Fruit fly (Drosophila melanogaster): ENCODE results near the gene Tango6.
A peak's percentile ranks its signal among the peaks of the same experiment; 100 is the strongest.

Tango6 gene

DNA sequence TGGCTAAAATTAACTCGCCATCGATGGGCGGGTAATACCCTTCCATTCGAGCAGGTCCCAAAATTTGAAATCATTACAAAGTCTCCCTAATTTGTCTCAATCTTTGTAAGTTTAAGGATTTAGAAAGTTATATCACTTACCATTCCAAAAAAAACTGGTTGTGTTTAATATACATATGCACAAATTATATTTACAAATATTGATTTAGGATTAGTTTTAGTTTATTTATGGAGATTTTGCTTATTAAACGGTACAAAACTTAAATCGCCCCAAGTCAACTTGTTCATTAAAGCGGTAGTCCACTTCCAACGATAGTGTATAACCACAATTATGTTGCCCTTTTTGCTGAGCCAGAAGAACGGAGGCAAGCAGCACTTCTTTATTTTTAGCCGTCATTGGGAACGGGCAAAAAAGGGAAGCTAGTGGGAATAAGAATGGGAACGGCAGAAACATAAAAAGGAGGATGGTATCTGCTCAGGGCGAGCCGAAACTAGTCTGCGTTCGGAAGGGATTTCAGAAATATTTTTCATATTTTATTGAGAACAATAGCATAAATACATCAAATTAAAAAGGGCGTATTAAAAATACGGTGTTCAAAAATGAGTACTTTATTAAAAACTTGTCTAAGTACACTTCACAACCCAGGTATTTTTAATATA is 20.6 kb upstream of the Tango6 start (continued):
- TF ChIP-seq nmo (GFP tag; optimal IDR thresholded peaks at IDR 0.05) (peak; percentile 86), Jarid2 (GFP tag; optimal IDR thresholded peaks at IDR 0.05) (no peak), CG4360 (GFP tag; IDR thresholded peaks at IDR 0.05) (no peak), CG6654 (GFP tag; optimal IDR thresholded peaks at IDR 0.05) (no peak), fru (optimal IDR thresholded peaks at IDR 0.05) (no peak), Hsf (GFP tag; optimal IDR thresholded peaks at IDR 0.05) (peak; percentile 68), org-1 (GFP tag; optimal IDR thresholded peaks at IDR 0.05) (peak; percentile 54), CG33557 (GFP tag; optimal IDR thresholded peaks at IDR 0.05) (peak; percentile 79), pum (GFP tag; optimal IDR thresholded peaks at IDR 0.05) (peak; percentile 27), Xrp1 (GFP tag; IDR thresholded peaks at IDR 0.05) (peak; percentile 80), CG6765 (GFP tag; optimal IDR thresholded peaks at IDR 0.05) (no peak), Adf1 (GFP tag; IDR thresholded peaks at IDR 0.05) (no peak), zf30C (GFP tag; optimal IDR thresholded peaks at IDR 0.05) (no peak), ac (GFP tag; optimal IDR thresholded peaks at IDR 0.05) (no peak), HHEX (GFP tag; optimal IDR thresholded peaks at IDR 0.05) (peak; percentile 13), gt (GFP tag; IDR thresholded peaks at IDR 0.05) (no peak), Doc3 (GFP tag; IDR thresholded peaks at IDR 0.05; ENCODE audit: partially characterized antibody) (no peak), nom (GFP tag; optimal IDR thresholded peaks at IDR 0.05) (peak; percentile 52), CG32767 (GFP tag; IDR thresholded peaks at IDR 0.05) (no peak), CG16863 (GFP tag; optimal IDR thresholded peaks at IDR 0.05) (no peak), so (GFP tag; IDR thresholded peaks at IDR 0.05) (no peak), sc (optimal IDR thresholded peaks at IDR 0.05) (no peak), sc (GFP tag; optimal IDR thresholded peaks at IDR 0.05) (peak; percentile 81), stc (GFP tag; IDR thresholded peaks at IDR 0.05) (no peak), Nf-YC (tag; optimal IDR thresholded peaks at IDR 0.05) (peak; percentile 22), Kr (GFP tag; optimal IDR thresholded peaks at IDR 0.05) (no peak), CG13287 (GFP tag; IDR thresholded peaks at IDR 0.05; ENCODE audit: partially characterized antibody) (no peak), CG6813 (GFP tag; optimal IDR thresholded peaks at IDR 0.05) (peak; percentile 24), CG8944 (GFP tag; optimal IDR thresholded peaks at IDR 0.05) (no peak), dm (GFP tag; optimal IDR thresholded peaks at IDR 0.05) (no peak), CG18476 (GFP tag; optimal IDR thresholded peaks at IDR 0.05) (peak; percentile 2), tna (GFP tag; IDR thresholded peaks at IDR 0.05; ENCODE audit: partially characterized antibody) (no peak), Xbp1 (GFP tag; optimal IDR thresholded peaks at IDR 0.05) (peak; percentile 56), CG11696 (GFP tag; IDR thresholded peaks at IDR 0.05) (0 out of 2 replicates have a peak, but pooled peaks have one; percentile 22), Nf-YB (GFP tag; optimal IDR thresholded peaks at IDR 0.05) (peak; percentile 66), unc-4 (GFP tag; IDR thresholded peaks at IDR 0.05; ENCODE audit: partially characterized antibody) (no peak), Mad (GFP tag; optimal IDR thresholded peaks at IDR 0.05) (peak; percentile 29), CG7928 (GFP tag; optimal IDR thresholded peaks at IDR 0.05) (no peak), CG7745 (tag; optimal IDR thresholded peaks at IDR 0.05) (no peak), h (optimal IDR thresholded peaks at IDR 0.05) (no peak), CG2116 (GFP tag; optimal IDR thresholded peaks at IDR 0.05) (no peak), ci (GFP tag; IDR thresholded peaks at IDR 0.05) (no peak), CG10959 (GFP tag; IDR thresholded peaks at IDR 0.05) (no peak), HLH4C (GFP tag; IDR thresholded peaks at IDR 0.05; ENCODE audit: partially characterized antibody) (no peak), HLH3B (GFP tag; IDR thresholded peaks at IDR 0.05) (peak; percentile 49; the same call in 1 of the 2 replicates), gsb-n (tag; optimal IDR thresholded peaks at IDR 0.05) (peak; percentile 78), CG33213 (GFP tag; optimal IDR thresholded peaks at IDR 0.05) (no peak), Sry-β (GFP tag; optimal IDR thresholded peaks at IDR 0.05) (no peak), pan (optimal IDR thresholded peaks at IDR 0.05) (no peak), pan (GFP tag; optimal IDR thresholded peaks at IDR 0.05 in 1 of 2, IDR thresholded peaks at IDR 0.05 in 1 of 2) (peak in 1 of 2 experiments; percentile 36), tio (GFP tag; optimal IDR thresholded peaks at IDR 0.05) (peak; percentile 76)
